Worm (Caenorhabditis elegans) whole organism, L1 larva: Measurements from ENCODE around the gene klp-12.

ENCODE experiments used
- C04F5.9 ChIP-seq: sonication (generic microtip); optimal IDR thresholded peaks from 2 replicates; lab custom pipeline; 2016; ENCODE audit warnings: missing genetic modification characterization, missing compliant biosample characterization
- C16A3.4 ChIP-seq: fragments of 150-350 bp; optimal IDR thresholded peaks from 2 replicates; lab custom pipeline; 2014; ENCODE audit warnings: missing biosample characterization, missing genetic modification characterization
- C34B4.2 ChIP-seq: sonication (generic microtip); optimal IDR thresholded peaks from 2 replicates; lab custom pipeline; 2017; ENCODE audit warnings: mild to moderate bottlenecking, missing genetic modification characterization, missing compliant biosample characterization
- F16B12.6 ChIP-seq: fragments of 150-350 bp; optimal IDR thresholded peaks from 2 replicates; lab custom pipeline; 2014; ENCODE audit warnings: missing biosample characterization, missing genetic modification characterization
- Y116A8C.19 ChIP-seq: sonication (generic microtip); optimal IDR thresholded peaks from 2 replicates; lab custom pipeline; 2016; ENCODE audit warnings: missing compliant biosample characterization, missing genetic modification characterization, borderline replicate concordance
- blmp-1 ChIP-seq: fragments of 150-350 bp; optimal IDR thresholded peaks from 2 replicates; lab custom pipeline; 2014; ENCODE audit warnings: missing biosample characterization, missing genetic modification characterization
- ceh-82 ChIP-seq, 3 experiments: fragments of 150-350 bp in 1 of 3; sonication (generic microtip) in 2 of 3; optimal IDR thresholded peaks; 2 replicates each; lab custom pipeline; 2014 to 2017; ENCODE audit warnings: missing biosample characterization in 3 of 3, missing genetic modification characterization in 3 of 3
- ceh-88 ChIP-seq: fragments of 200-800 bp; sonication (Bioruptor generic); IDR thresholded peaks from 2 replicates; pipeline ENCODE4 v1.3.6; 2022; ENCODE audit warnings: missing genetic modification characterization, missing compliant biosample characterization
- dpl-1 ChIP-seq, 3 experiments: fragments of 150-350 bp in 2 of 3; sonication (generic microtip) in 1 of 3; optimal IDR thresholded peaks; 2 replicates each; lab custom pipeline; 2014 to 2017; ENCODE audit warnings: missing biosample characterization in 3 of 3, missing genetic modification characterization in 3 of 3, missing genetic modification reagents in 3 of 3
- dsc-1 ChIP-seq: sonication (generic microtip); optimal IDR thresholded peaks from 2 replicates; lab custom pipeline; 2016; ENCODE audit warnings: mild to moderate bottlenecking, missing genetic modification characterization, missing compliant biosample characterization
- efl-1 ChIP-seq, 4 experiments: fragments of 150-350 bp; optimal IDR thresholded peaks in 3 of 4; peaks in 1 of 4; 1 replicate in 1 of 4; 2 replicates in 3 of 4; lab custom pipeline; 2014; ENCODE audit warnings: missing biosample characterization in 2 of 4, missing genetic modification characterization in 2 of 4, missing genetic modification reagents in 2 of 4
- egl-13 ChIP-seq: sonication (generic microtip); optimal IDR thresholded peaks from 2 replicates; lab custom pipeline; 2016; ENCODE audit warnings: missing genotype, missing genetic modification reagents, missing genetic modification characterization, missing compliant biosample characterization
- fkh-4 ChIP-seq: sonication (generic microtip); optimal IDR thresholded peaks from 2 replicates; lab custom pipeline; 2016; ENCODE audit warnings: missing compliant biosample characterization, missing genetic modification characterization, borderline replicate concordance
- fkh-8 ChIP-seq: sonication (generic microtip); optimal IDR thresholded peaks from 2 replicates; lab custom pipeline; 2016; ENCODE audit warnings: mild to moderate bottlenecking, missing genetic modification characterization, missing compliant biosample characterization
- fos-1 ChIP-seq: fragments of 150-350 bp; optimal IDR thresholded peaks from 2 replicates; lab custom pipeline; 2014; ENCODE audit warnings: missing biosample characterization, missing genetic modification characterization
- hpl-2 ChIP-seq: fragments of 150-350 bp; optimal IDR thresholded peaks from 2 replicates; lab custom pipeline; 2014; ENCODE audit warnings: missing biosample characterization, missing genetic modification reagents, missing genetic modification characterization
- irx-1 ChIP-seq: sonication (generic microtip); optimal IDR thresholded peaks from 2 replicates; lab custom pipeline; 2016; ENCODE audit warnings: missing genetic modification characterization, missing compliant biosample characterization
- lin-15B ChIP-seq: fragments of 150-350 bp; sonication (generic microtip); optimal IDR thresholded peaks from 3 replicates; lab custom pipeline; 2014; ENCODE audit warnings: missing biosample characterization, missing genetic modification characterization
- lin-35 ChIP-seq, 2 experiments: fragments of 150-350 bp; optimal IDR thresholded peaks; 2 replicates each; lab custom pipeline; 2014; ENCODE audit warnings: missing biosample characterization in 2 of 2, missing genetic modification characterization in 2 of 2, missing genetic modification reagents in 2 of 2
- lsy-2 ChIP-seq, 2 experiments: fragments of 150-350 bp; optimal IDR thresholded peaks; 2 replicates each; lab custom pipeline; 2014; ENCODE audit warnings: missing biosample characterization in 2 of 2, missing genetic modification characterization in 2 of 2
- mab-9 ChIP-seq: fragments of 200-800 bp; sonication (Bioruptor generic); IDR thresholded peaks from 2 replicates; pipeline ENCODE4 v1.3.6; 2022; ENCODE audit warnings: missing genetic modification reagents, missing genetic modification characterization, missing compliant biosample characterization
- mef-2 ChIP-seq: fragments of 150-350 bp; optimal IDR thresholded peaks from 2 replicates; lab custom pipeline; 2014; ENCODE audit warnings: missing biosample characterization, missing genetic modification characterization
- mep-1 ChIP-seq: fragments of 150-350 bp; optimal IDR thresholded peaks from 2 replicates; lab custom pipeline; 2014; ENCODE audit warnings: missing biosample characterization, missing genetic modification characterization
- nhr-12 ChIP-seq: sonication (generic microtip); optimal IDR thresholded peaks from 2 replicates; lab custom pipeline; 2017; ENCODE audit warnings: missing biosample characterization, missing genetic modification characterization
- nhr-19 ChIP-seq: fragments of 200-800 bp; sonication (Bioruptor generic); conservative IDR thresholded peaks from 2 replicates; pipeline ENCODE4 v1.3.6; 2022; ENCODE audit warnings: missing genetic modification characterization, missing compliant biosample characterization
- nhr-84 ChIP-seq: sonication (generic microtip); optimal IDR thresholded peaks from 2 replicates; lab custom pipeline; 2017; ENCODE audit warnings: missing biosample characterization, missing genetic modification characterization
- pag-3 ChIP-seq: sonication (generic microtip); optimal IDR thresholded peaks from 2 replicates; lab custom pipeline; 2017; ENCODE audit warnings: missing genetic modification characterization, mild to moderate bottlenecking, missing compliant biosample characterization, antibody characterized with exemption, borderline replicate concordance; ENCODE audit not compliant: insufficient read depth
- pax-3 ChIP-seq: fragments of 200-800 bp; sonication (Bioruptor generic); optimal IDR thresholded peaks from 2 replicates; lab custom pipeline; 2018; ENCODE audit warnings: mild to moderate bottlenecking, missing genetic modification characterization, moderate library complexity, missing compliant biosample characterization
- pqm-1 ChIP-seq: sonication (generic microtip); optimal IDR thresholded peaks from 3 replicates; lab custom pipeline; 2017; ENCODE audit warnings: missing biosample characterization, missing genetic modification characterization
- rnt-1 ChIP-seq: sonication (generic microtip); optimal IDR thresholded peaks from 2 replicates; lab custom pipeline; 2016; ENCODE audit warnings: mild to moderate bottlenecking, missing genetic modification characterization, moderate library complexity, missing compliant biosample characterization
- skn-1 ChIP-seq: fragments of 150-350 bp; optimal IDR thresholded peaks from 2 replicates; lab custom pipeline; 2014; ENCODE audit warnings: missing biosample characterization, missing genetic modification characterization
- snpc-4 ChIP-seq: fragments of 150-350 bp; optimal IDR thresholded peaks from 2 replicates; lab custom pipeline; 2014; ENCODE audit warnings: missing biosample characterization, missing genetic modification characterization
- tlp-1 ChIP-seq: fragments of 150-350 bp; optimal IDR thresholded peaks from 2 replicates; lab custom pipeline; 2014; ENCODE audit warnings: missing biosample characterization, missing genetic modification characterization
- unc-130 ChIP-seq: fragments of 150-350 bp; optimal IDR thresholded peaks from 2 replicates; lab custom pipeline; 2017; ENCODE audit warnings: missing biosample characterization, missing genetic modification characterization, inconsistent platforms
- unc-86 ChIP-seq: sonication (generic microtip); optimal IDR thresholded peaks from 2 replicates; lab custom pipeline; 2016; ENCODE audit warnings: missing genetic modification characterization, missing compliant biosample characterization
- xbp-1 ChIP-seq: sonication (generic microtip); optimal IDR thresholded peaks from 2 replicates; lab custom pipeline; 2016; ENCODE audit warnings: missing genetic modification characterization, missing compliant biosample characterization
- ztf-4 ChIP-seq: fragments of 150-350 bp; optimal IDR thresholded peaks from 2 replicates; lab custom pipeline; 2014; ENCODE audit warnings: missing biosample characterization, missing genetic modification characterization

Gene klp-12

DNA sequence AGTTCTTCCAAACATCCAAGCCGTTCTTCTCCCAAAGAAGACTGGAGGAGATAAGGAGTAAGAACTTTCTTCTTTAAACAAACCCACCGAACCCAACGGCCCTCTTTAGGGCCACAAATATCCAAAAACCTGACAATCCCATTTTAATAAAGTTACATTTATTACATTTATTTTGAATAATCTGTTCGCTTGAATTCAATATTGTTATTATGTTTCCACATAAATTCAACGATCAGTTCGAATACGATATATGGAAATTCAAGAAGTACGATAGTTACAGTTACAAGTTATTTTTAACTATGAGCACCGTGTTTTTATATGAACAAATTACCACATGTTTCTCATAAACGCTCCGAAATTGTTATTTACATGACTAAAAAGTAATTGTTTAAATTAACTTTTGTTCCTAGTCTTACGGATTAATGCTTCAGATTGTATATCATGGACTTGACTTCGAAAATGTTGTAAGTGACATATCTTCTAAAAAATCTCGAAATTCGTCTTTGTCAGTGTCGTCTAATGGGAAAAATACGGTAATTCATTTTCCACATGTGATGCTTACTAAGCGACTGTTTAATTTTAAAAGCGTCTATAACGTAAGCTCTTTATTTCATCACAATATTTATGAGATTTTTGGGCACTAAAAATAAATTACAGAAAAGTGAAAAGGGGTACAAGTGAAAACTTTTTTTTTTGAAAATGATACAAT is 18.8 kb downstream of the klp-12 start:
- no peak for TF ChIP-seq fkh-8 (tag; lab: Kevin White, UChicago)
- no peak for TF ChIP-seq fkh-4 (tag; lab: Kevin White, UChicago)
- no peak for TF ChIP-seq F16B12.6 (tag; lab: Kevin White, UChicago)
- no peak for TF ChIP-seq C16A3.4 (tag; lab: Kevin White, UChicago)
- TF ChIP-seq dpl-1 (GFP tag; optimal IDR thresholded peaks at IDR 0.05; lab: Kevin White, UChicago) = no peak
- TF ChIP-seq efl-1 (optimal IDR thresholded peaks at IDR 0.05; lab: Kevin White, UChicago) = no peak
- TF ChIP-seq efl-1 (GFP tag; optimal IDR thresholded peaks at IDR 0.05 in 1 of 2; lab: Kevin White, UChicago) = no peak
- no peak for TF ChIP-seq tlp-1

DNA sequence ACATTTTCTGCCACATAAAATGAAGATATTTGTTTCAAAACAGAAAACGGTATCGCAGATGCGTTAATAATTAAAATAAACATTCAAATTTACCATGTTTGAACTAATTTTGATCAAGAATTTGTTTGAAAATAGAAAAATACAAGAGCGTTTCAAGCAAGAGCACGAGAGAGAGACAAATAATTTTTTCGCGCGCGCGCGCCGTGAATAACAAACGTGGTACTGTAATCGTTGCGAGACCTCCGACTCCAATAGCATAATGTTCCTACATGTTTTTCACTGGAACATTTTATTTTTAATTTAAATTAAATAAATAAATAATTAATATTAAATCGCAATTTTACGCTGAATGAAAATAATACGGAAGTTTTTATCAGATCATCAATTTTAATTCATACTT is 22.6 kb downstream of the klp-12 start, which contains the start of gene F54E12.2:
TSS of gene F54E12.2 (minus strand) at position 164 of the 400 bp plus-strand sequence.
- no peak for TF ChIP-seq rnt-1 (tag; lab: Kevin White, UChicago)
- TF ChIP-seq unc-86 (tag; lab: Kevin White, UChicago) = no peak
- TF ChIP-seq C34B4.2 (tag; lab: Kevin White, UChicago) = no peak
- TF ChIP-seq hpl-2 (GFP tag; lab: Kevin White, UChicago) = no peak
- TF ChIP-seq nhr-84 (tag; lab: Kevin White, UChicago) = no peak
- no peak for TF ChIP-seq fos-1 (tag; lab: Kevin White, UChicago)

DNA sequence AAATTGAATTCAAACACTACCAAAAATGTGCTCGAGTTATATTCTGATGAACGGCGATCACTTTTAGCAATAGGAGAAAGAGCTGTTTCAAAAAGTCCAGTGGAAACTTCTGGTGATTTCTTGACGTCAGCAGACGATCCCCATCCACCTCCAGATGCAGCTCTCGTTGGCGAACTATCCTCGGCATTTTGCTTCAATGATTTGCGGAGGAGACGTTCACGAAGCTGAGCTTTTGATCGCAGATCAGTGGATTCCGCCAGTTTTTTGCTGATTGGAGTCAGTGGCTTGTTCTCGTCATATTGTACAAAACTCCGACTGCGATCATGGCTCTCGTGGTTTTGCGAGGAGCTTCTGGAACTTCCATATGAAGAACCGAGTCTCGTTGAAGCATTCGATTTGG is 23.5 kb downstream of the klp-12 start:
- TF ChIP-seq nhr-12 (tag; lab: Kevin White, UChicago) = no peak
- no peak for TF ChIP-seq nhr-19
- TF ChIP-seq mef-2 (tag; lab: Kevin White, UChicago) = no peak
- TF ChIP-seq pax-3 = no peak
- no peak for TF ChIP-seq ceh-88
- TF ChIP-seq egl-13 (tag; lab: Kevin White, UChicago) = no peak
- TF ChIP-seq mab-9 (GFP tag; lab: Robert Waterston, UW) = no peak
- TF ChIP-seq unc-86 (tag; lab: Kevin White, UChicago) = no peak
- TF ChIP-seq unc-130 (tag; lab: Kevin White, UChicago) = no peak
- no peak for TF ChIP-seq ceh-82 (tag; optimal IDR thresholded peaks at IDR 0.05; lab: Kevin White, UChicago)
- TF ChIP-seq blmp-1 = no peak
- TF ChIP-seq Y116A8C.19 (tag; lab: Kevin White, UChicago) = no peak
- TF ChIP-seq lsy-2 (tag; optimal IDR thresholded peaks at IDR 0.05; lab: Kevin White, UChicago) = no peak
- TF ChIP-seq mep-1 (tag; lab: Kevin White, UChicago) = no peak
- no peak for TF ChIP-seq nhr-84 (tag; lab: Kevin White, UChicago)
- TF ChIP-seq C04F5.9 (tag; lab: Kevin White, UChicago) = no peak
- TF ChIP-seq pqm-1 (tag; lab: Kevin White, UChicago) = no peak
- TF ChIP-seq xbp-1 = no peak
- no peak for TF ChIP-seq tlp-1

DNA sequence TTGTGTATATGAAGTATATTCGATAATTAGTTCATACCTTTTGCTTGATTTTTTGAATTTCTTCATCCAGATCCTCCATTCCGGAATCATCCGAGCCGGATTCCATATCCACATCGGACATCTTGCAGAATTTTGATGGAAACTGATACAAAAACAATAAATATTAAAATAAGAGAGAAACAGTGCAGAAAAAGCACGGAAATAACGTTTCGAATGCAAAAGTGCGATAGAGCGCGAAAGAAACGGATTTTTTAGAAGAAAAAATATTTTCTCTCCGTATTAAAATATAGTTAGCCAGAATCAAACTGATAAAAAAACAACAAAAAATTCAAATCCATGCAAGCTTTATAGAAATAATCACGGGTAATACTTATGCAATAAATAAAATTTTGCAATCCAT is 26.9 kb downstream of the klp-12 start, which contains the start of gene sart-3:
TSS of gene sart-3 (minus strand) at position 219 of the 400 bp plus-strand sequence.
- TF ChIP-seq fkh-4 (tag; lab: Kevin White, UChicago) = no peak
- peak in 1 of 2 experiments; percentile 24 for TF ChIP-seq lin-35 (GFP tag; optimal IDR thresholded peaks at IDR 0.05; lab: Kevin White, UChicago)
- peak; percentile 3 for TF ChIP-seq skn-1 (tag; lab: Kevin White, UChicago)
- no peak for TF ChIP-seq F16B12.6 (tag; lab: Kevin White, UChicago)
- no peak for TF ChIP-seq ztf-4 (tag; lab: Kevin White, UChicago)
- TF ChIP-seq lin-15B (tag; lab: Kevin White, UChicago) = no peak
- no peak for TF ChIP-seq snpc-4
- TF ChIP-seq mep-1 (tag; lab: Kevin White, UChicago) = no peak
- TF ChIP-seq pag-3 (tag; lab: Kevin White, UChicago) = no peak
- TF ChIP-seq dpl-1 (GFP tag; optimal IDR thresholded peaks at IDR 0.05; lab: Kevin White, UChicago) = peak in 1 of 3 experiments; percentile 38
- TF ChIP-seq irx-1 (tag; lab: Kevin White, UChicago) = no peak
- TF ChIP-seq dsc-1 = no peak
- TF ChIP-seq nhr-19 = no peak
- peak in 1 of 2 experiments; percentile 10 for TF ChIP-seq efl-1 (optimal IDR thresholded peaks at IDR 0.05; lab: Kevin White, UChicago)
- TF ChIP-seq efl-1 (GFP tag; optimal IDR thresholded peaks at IDR 0.05 in 1 of 2; lab: Kevin White, UChicago) = peak in 1 of 2 experiments; percentile 5
